Fruit fly (Drosophila melanogaster) whole organism, wandering third instar larva: Measurements from ENCODE around the gene CG42393.

Experiments used
- Abd-B ChIP-seq: fragments of >200 bp; optimal IDR thresholded peaks from 2 replicates; lab custom pipeline; 2017; ENCODE audit warnings: missing biosample characterization, missing genetic modification characterization
- CG32264 ChIP-seq: fragments of 200-800 bp; sonication (Bioruptor generic); optimal IDR thresholded peaks from 2 replicates; lab custom pipeline; 2016; ENCODE audit warnings: missing biosample characterization, missing genetic modification characterization
- CG9705 ChIP-seq: fragments of 200-800 bp; sonication (Bioruptor generic); optimal IDR thresholded peaks from 2 replicates; lab custom pipeline; 2018; ENCODE audit warnings: missing biosample characterization, mild to moderate bottlenecking, missing genetic modification characterization
- CrebA ChIP-seq: fragments of 200-800 bp; sonication (Bioruptor generic); optimal IDR thresholded peaks from 2 replicates; lab custom pipeline; 2016; ENCODE audit warnings: missing biosample characterization, mild to moderate bottlenecking, missing genetic modification characterization, borderline replicate concordance
- Dfd ChIP-seq: fragments of >200 bp; optimal IDR thresholded peaks from 2 replicates; lab custom pipeline; 2017; ENCODE audit warnings: missing biosample characterization, missing genetic modification characterization
- Dif ChIP-seq: fragments of 200-275, 200-300 bp; sonication (Bioruptor generic); optimal IDR thresholded peaks from 2 replicates; lab custom pipeline; 2018; ENCODE audit warnings: missing biosample characterization, missing genetic modification characterization; ENCODE audit not compliant: partially characterized antibody
- GATAd ChIP-seq: sonication (Bioruptor generic); optimal IDR thresholded peaks from 2 replicates; lab custom pipeline; 2016; ENCODE audit warnings: missing biosample characterization, missing genetic modification characterization
- HLH106 ChIP-seq: fragments of 200-800 bp; optimal IDR thresholded peaks from 3 replicates; lab custom pipeline; 2019; ENCODE audit warnings: missing biosample characterization, mild to moderate bottlenecking, missing genetic modification characterization, moderate library complexity
- Hnf4 ChIP-seq: fragments of 200-800 bp; sonication (Bioruptor generic); optimal IDR thresholded peaks from 2 replicates; lab custom pipeline; 2016; ENCODE audit warnings: missing biosample characterization, mild to moderate bottlenecking, missing genetic modification characterization
- Hr78 ChIP-seq: fragments of >200 bp; optimal IDR thresholded peaks from 2 replicates; lab custom pipeline; 2017; ENCODE audit warnings: missing biosample characterization, missing genetic modification characterization
- Hr83 ChIP-seq: fragments of 200-300 bp; sonication (Bioruptor generic); optimal IDR thresholded peaks from 2 replicates; lab custom pipeline; 2016; ENCODE audit warnings: missing biosample characterization, mild to moderate bottlenecking, missing genetic modification characterization, moderate library complexity; ENCODE audit not compliant: poor library complexity, severe bottlenecking
- Jra ChIP-seq: sonication (Bioruptor generic); optimal IDR thresholded peaks from 2 replicates; lab custom pipeline; 2016; ENCODE audit warnings: missing biosample characterization, missing genetic modification characterization
- Mio ChIP-seq: sonication (Bioruptor generic); optimal IDR thresholded peaks from 2 replicates; lab custom pipeline; 2016; ENCODE audit warnings: missing biosample characterization, missing genetic modification characterization
- Myc ChIP-seq: fragments of >200 bp; optimal IDR thresholded peaks from 2 replicates; lab custom pipeline; 2017
- N ChIP-seq: fragments of >200 bp; optimal IDR thresholded peaks from 2 replicates; lab custom pipeline; 2018; ENCODE audit warnings: missing biosample characterization, missing external identifiers, missing genetic modification characterization
- OdsH ChIP-seq: fragments of 200-800 bp; sonication (Bioruptor generic); optimal IDR thresholded peaks from 2 replicates; lab custom pipeline; 2016; ENCODE audit warnings: missing biosample characterization, mild to moderate bottlenecking, missing genetic modification characterization
- Rel ChIP-seq, 2 experiments: fragments of 200-800 bp; sonication (Bioruptor generic) in 1 of 2; optimal IDR thresholded peaks; 2 replicates in 1 of 2; 3 replicates in 1 of 2; lab custom pipeline; 2016 to 2019; ENCODE audit warnings: mild to moderate bottlenecking in 2 of 2, missing biosample characterization in 2 of 2, missing genetic modification characterization in 2 of 2, moderate library complexity in 1 of 2
- Sp1 ChIP-seq: fragments of 200-800 bp; sonication (Bioruptor generic); optimal IDR thresholded peaks from 3 replicates; lab custom pipeline; 2019; ENCODE audit warnings: missing biosample characterization, mild to moderate bottlenecking, missing genetic modification characterization, moderate library complexity
- Vsx2 ChIP-seq: fragments of 200-300, 225-300 bp; sonication (Bioruptor generic); optimal IDR thresholded peaks from 2 replicates; lab custom pipeline; 2018; ENCODE audit warnings: missing biosample characterization, missing genetic modification characterization; ENCODE audit not compliant: partially characterized antibody
- br ChIP-seq: fragments of 200-800 bp; sonication (Bioruptor generic); optimal IDR thresholded peaks from 2 replicates; lab custom pipeline; 2016; ENCODE audit warnings: missing biosample characterization, missing genetic modification characterization
- brk ChIP-seq: fragments of 200-800 bp; sonication (Bioruptor generic); optimal IDR thresholded peaks from 2 replicates; lab custom pipeline; 2016; ENCODE audit warnings: missing biosample characterization, mild to moderate bottlenecking, missing genetic modification characterization
- dl ChIP-seq, 2 experiments: fragments of 175-275, 200-275 bp in 1 of 2; fragments of 200-275 bp in 1 of 2; sonication (Bioruptor generic); optimal IDR thresholded peaks; lab custom pipeline; 2018; ENCODE audit warnings: mild to moderate bottlenecking in 2 of 2, missing biosample characterization in 2 of 2, missing genetic modification characterization in 2 of 2, moderate library complexity in 2 of 2; ENCODE audit not compliant: partially characterized antibody in 2 of 2, insufficient read depth in 1 of 2
- dmrt93B ChIP-seq: fragments of 200-800 bp; sonication (Bioruptor generic); optimal IDR thresholded peaks from 2 replicates; lab custom pipeline; 2018; ENCODE audit warnings: missing biosample characterization, mild to moderate bottlenecking, missing genetic modification characterization
- dsf ChIP-seq: sonication (Bioruptor generic); optimal IDR thresholded peaks from 2 replicates; lab custom pipeline; 2016; ENCODE audit warnings: missing biosample characterization, missing genetic modification characterization, borderline replicate concordance
- ey ChIP-seq: fragments of 200-800 bp; sonication (Bioruptor generic); optimal IDR thresholded peaks from 2 replicates; lab custom pipeline; 2016; ENCODE audit warnings: missing biosample characterization, missing genetic modification characterization
- foxo ChIP-seq, 2 experiments: fragments of 200-800 bp; sonication (Bioruptor generic); optimal IDR thresholded peaks; 2 replicates in 1 of 2; 3 replicates in 1 of 2; lab custom pipeline; 2016 to 2017; ENCODE audit warnings: missing biosample characterization in 2 of 2, missing genetic modification characterization in 2 of 2
- fru ChIP-seq: fragments of 200-800 bp; sonication (Bioruptor generic); optimal IDR thresholded peaks from 3 replicates; lab custom pipeline; 2016; ENCODE audit warnings: missing biosample characterization, mild to moderate bottlenecking, missing genetic modification characterization
- h ChIP-seq: fragments of 200-800 bp; sonication (Bioruptor generic); optimal IDR thresholded peaks from 3 replicates; lab custom pipeline; 2016; ENCODE audit warnings: missing biosample characterization, mild to moderate bottlenecking, missing genetic modification characterization
- jim ChIP-seq: fragments of 175-275, 200-325 bp; sonication (Bioruptor generic); optimal IDR thresholded peaks from 2 replicates; lab custom pipeline; 2016; ENCODE audit warnings: missing biosample characterization, mild to moderate bottlenecking, missing genetic modification characterization
- lola ChIP-seq: fragments of >200 bp; optimal IDR thresholded peaks from 2 replicates; lab custom pipeline; 2017; ENCODE audit warnings: missing biosample characterization, missing genetic modification characterization
- pan ChIP-seq: fragments of >200 bp; optimal IDR thresholded peaks from 2 replicates; lab custom pipeline; 2017
- psq ChIP-seq: fragments of 200-800 bp; sonication (Bioruptor generic); optimal IDR thresholded peaks from 3 replicates; lab custom pipeline; 2017; ENCODE audit warnings: missing biosample characterization, mild to moderate bottlenecking, missing genetic modification characterization, moderate library complexity
- rgr ChIP-seq: fragments of 200-800 bp; sonication (Bioruptor generic); optimal IDR thresholded peaks from 3 replicates; lab custom pipeline; 2016; ENCODE audit warnings: missing biosample characterization, mild to moderate bottlenecking, missing genetic modification characterization
- sage ChIP-seq: fragments of 200-800 bp; sonication (Bioruptor generic); optimal IDR thresholded peaks from 2 replicates; lab custom pipeline; 2016; ENCODE audit warnings: missing biosample characterization, mild to moderate bottlenecking, missing genetic modification characterization
- sv ChIP-seq: fragments of 200-800 bp; sonication (Bioruptor generic); optimal IDR thresholded peaks from 3 replicates; lab custom pipeline; 2016; ENCODE audit warnings: missing biosample characterization, missing genetic modification characterization
- tai ChIP-seq: sonication (Bioruptor generic); optimal IDR thresholded peaks from 2 replicates; lab custom pipeline; 2016; ENCODE audit warnings: missing biosample characterization, missing genetic modification characterization
- usp ChIP-seq: fragments of >200 bp; optimal IDR thresholded peaks from 2 replicates; lab custom pipeline; 2017; ENCODE audit warnings: missing biosample characterization, missing genetic modification characterization
- woc ChIP-seq: sonication (Bioruptor generic); optimal IDR thresholded peaks from 2 replicates; lab custom pipeline; 2016; ENCODE audit warnings: missing biosample characterization, mild to moderate bottlenecking, missing genetic modification characterization

The CG42393 gene

dm6 chr3L:18029546-18030300 is 12.8 kb upstream of the CG42393 start:
- no peak for TF ChIP-seq Myc
- TF ChIP-seq woc = peak; percentile 68
- no peak for TF ChIP-seq lola
- TF ChIP-seq dl (GFP tag; optimal IDR thresholded peaks at IDR 0.05; lab: Kevin White, UChicago; ENCODE audit: insufficient read depth in 1 of 2, partially characterized antibody in 2 of 2) = peak; percentile 80 to 86
- TF ChIP-seq Rel (GFP tag; optimal IDR thresholded peaks at IDR 0.05; lab: Kevin White, UChicago) = peak; percentile 62
- peak; percentile 53 for TF ChIP-seq Rel (tag; optimal IDR thresholded peaks at IDR 0.05; lab: Kevin White, UChicago)
- peak; percentile 71 for TF ChIP-seq tai (GFP tag; lab: Kevin White, UChicago)
- TF ChIP-seq dsf (GFP tag; lab: Kevin White, UChicago) = no peak
- peak; percentile 34 for TF ChIP-seq ey (GFP tag; lab: Kevin White, UChicago)
- peak; percentile 63 for TF ChIP-seq fru (GFP tag; lab: Kevin White, UChicago)
- TF ChIP-seq rgr (GFP tag; lab: Kevin White, UChicago) = peak; percentile 22
- TF ChIP-seq Abd-B = no peak
- no peak for TF ChIP-seq N (GFP tag; lab: Kevin White, UChicago)
- TF ChIP-seq brk (GFP tag; lab: Kevin White, UChicago) = peak; percentile 33
- TF ChIP-seq h (GFP tag; lab: Kevin White, UChicago) = peak; percentile 61
- TF ChIP-seq pan = no peak
- no peak for TF ChIP-seq Mio (GFP tag; lab: Kevin White, UChicago)
- TF ChIP-seq dmrt93B (GFP tag; lab: Kevin White, UChicago) = peak; percentile 55
- peak; percentile 43 for TF ChIP-seq CrebA (GFP tag; lab: Kevin White, UChicago)
- TF ChIP-seq sage (GFP tag; lab: Kevin White, UChicago) = peak; percentile 65
- no peak for TF ChIP-seq OdsH (GFP tag; lab: Kevin White, UChicago)
- peak; percentile 40 for TF ChIP-seq Jra
- peak; percentile 18 for TF ChIP-seq Sp1 (GFP tag; lab: Kevin White, UChicago)
- TF ChIP-seq Hr83 (GFP tag; lab: Kevin White, UChicago) = peak; percentile 70
- peak; percentile 76 for TF ChIP-seq Vsx2
- TF ChIP-seq CG9705 = no peak
- TF ChIP-seq Dfd = no peak
- TF ChIP-seq Dif (GFP tag; lab: Kevin White, UChicago) = peak; percentile 95
- TF ChIP-seq jim (GFP tag; lab: Kevin White, UChicago) = peak; percentile 50
- peak; percentile 67 for TF ChIP-seq sv (GFP tag; lab: Kevin White, UChicago)
- peak; percentile 48 for TF ChIP-seq br (GFP tag; lab: Kevin White, UChicago)
- peak; percentile 34 for TF ChIP-seq psq (GFP tag; lab: Kevin White, UChicago)
- no peak for TF ChIP-seq usp (GFP tag; lab: Kevin White, UChicago)
- peak; percentile 72 for TF ChIP-seq HLH106 (tag; lab: Kevin White, UChicago)
- peak; percentile 65 to 71 for TF ChIP-seq foxo (GFP tag; optimal IDR thresholded peaks at IDR 0.05; lab: Kevin White, UChicago)
- TF ChIP-seq Hnf4 (GFP tag; lab: Kevin White, UChicago) = peak; percentile 40
- TF ChIP-seq GATAd = no peak
- no peak for TF ChIP-seq CG32264 (GFP tag; lab: Kevin White, UChicago)
- no peak for TF ChIP-seq Hr78

dm6 chr3L:18030301-18030827 is 12.2 kb upstream of the CG42393 start:
- TF ChIP-seq dsf (GFP tag; lab: Kevin White, UChicago) (no peak), rgr (GFP tag; lab: Kevin White, UChicago) (peak; percentile 3)
